Fruit fly (Drosophila melanogaster): ENCODE measurements around the gene CG42249.

CG42249 gene

DNA sequence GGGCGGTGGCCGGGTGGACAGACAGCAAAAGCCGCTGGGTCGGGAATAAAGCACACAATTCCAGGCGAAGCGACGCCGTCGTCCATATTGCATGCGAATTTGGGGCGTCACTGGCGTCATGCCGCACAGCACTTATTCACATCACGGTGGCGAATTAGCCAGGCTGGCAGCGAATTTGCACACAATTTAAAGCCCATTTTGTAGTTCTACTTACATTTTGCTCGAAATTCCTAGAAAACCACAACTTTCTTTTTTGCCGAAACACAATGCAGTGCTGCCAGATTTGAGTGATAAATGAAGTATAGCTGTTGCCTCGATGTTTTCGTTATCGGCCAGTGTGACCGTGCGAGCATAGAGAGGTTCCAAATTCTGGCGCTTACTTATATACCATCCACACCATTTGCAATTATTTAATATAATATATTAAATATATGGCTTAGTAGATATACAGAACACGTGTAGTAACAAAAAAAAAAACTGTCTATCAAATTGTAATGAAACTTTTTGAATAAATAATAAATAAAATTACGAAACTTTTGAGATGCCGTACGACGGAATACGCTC lies 52.3 kb downstream of the CG42249 start, which contains the start of gene Ran:
Ran (minus strand) TSS at position 445 of the 564 bp plus-strand sequence.
- TF ChIP-seq D1 (tag; optimal IDR thresholded peaks at IDR 0.05) (no peak), Pif1A (GFP tag; optimal IDR thresholded peaks at IDR 0.05) (no peak), CG8159 (tag; optimal IDR thresholded peaks at IDR 0.05) (no peak), CG17806 (tag; optimal IDR thresholded peaks at IDR 0.05) (no peak), gl (tag; optimal IDR thresholded peaks at IDR 0.05) (no peak), CG4496 (GFP tag; IDR thresholded peaks at IDR 0.05) (no peak)

dm6 chrX:11149201-11149600 lies 53.1 kb downstream of the CG42249 start, which contains the start of gene Lint-1:
TSS of gene Lint-1 (plus strand) at chrX:11149323.
- TF ChIP-seq CG32121 (GFP tag; IDR thresholded peaks at IDR 0.05) (0 out of 2 replicates have a peak, but pooled peaks have one; percentile 33), CG4496 (GFP tag; IDR thresholded peaks at IDR 0.05) (peak; percentile 52; the same call in 1 of the 3 replicates), CG12605 (GFP tag; IDR thresholded peaks at IDR 0.05) (no peak), Snoo (tag; optimal IDR thresholded peaks at IDR 0.05) (no peak), CG34367 (tag; optimal IDR thresholded peaks at IDR 0.05) (no peak), fd96Ca (GFP tag; IDR thresholded peaks at IDR 0.05) (0 out of 3 replicates have a peak, but pooled peaks have one; percentile 37), CG8301 (tag; optimal IDR thresholded peaks at IDR 0.05) (no peak), CG10348 (GFP tag; IDR thresholded peaks at IDR 0.05) (no peak), Pif1B (GFP tag; optimal IDR thresholded peaks at IDR 0.05) (no peak), gl (tag; optimal IDR thresholded peaks at IDR 0.05) (no peak), Ets98B (GFP tag; IDR thresholded peaks at IDR 0.05) (no peak), EcR (GFP tag; optimal IDR thresholded peaks at IDR 0.05) (no peak), CG9948 (tag; optimal IDR thresholded peaks at IDR 0.05) (no peak), CG8159 (tag; optimal IDR thresholded peaks at IDR 0.05) (peak; percentile 4)

DNA sequence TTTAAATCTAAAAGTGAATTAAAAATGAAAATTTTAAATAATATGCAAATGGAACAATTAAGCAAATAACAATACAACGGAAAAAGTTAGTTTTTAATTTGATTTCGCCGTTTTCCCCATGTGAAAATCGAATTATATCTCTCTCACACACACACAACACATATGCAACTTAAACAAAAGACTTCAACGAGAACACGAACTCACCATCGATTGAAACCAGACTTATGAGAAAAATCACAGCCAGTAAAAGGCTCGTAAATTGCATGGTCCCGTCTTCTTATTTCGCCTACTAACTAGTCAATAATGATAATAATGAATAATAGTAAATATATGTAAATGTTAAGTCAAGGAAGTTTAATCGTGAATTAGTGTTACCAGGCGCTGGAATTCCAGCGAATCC lies 57.3 kb downstream of the CG42249 start:
- TF ChIP-seq fd96Ca (GFP tag; IDR thresholded peaks at IDR 0.05) (no peak), CG13204 (GFP tag; optimal IDR thresholded peaks at IDR 0.05) (no peak), EcR (GFP tag; optimal IDR thresholded peaks at IDR 0.05) (peak; percentile 16), gl (tag; optimal IDR thresholded peaks at IDR 0.05) (no peak)

- no peak for TF ChIP-seq Pif1A (GFP tag; optimal IDR thresholded peaks at IDR 0.05)
- no peak for TF ChIP-seq CG8159 (tag; optimal IDR thresholded peaks at IDR 0.05)
- no peak for TF ChIP-seq Ets98B (GFP tag; IDR thresholded peaks at IDR 0.05)
- no peak for TF ChIP-seq fd96Ca (GFP tag; IDR thresholded peaks at IDR 0.05)
- no peak for TF ChIP-seq CG10348 (GFP tag; IDR thresholded peaks at IDR 0.05)
- TF ChIP-seq Snoo (tag; optimal IDR thresholded peaks at IDR 0.05): no peak
Measured at dm6 chrX:11153826-11154510, 57.9 kb downstream of the CG42249 start, which contains the start of the genes rtv and Dlic. TSS of gene rtv (minus strand) at chrX:11153990. TSS of gene Dlic (plus strand) at chrX:11154421.

DNA sequence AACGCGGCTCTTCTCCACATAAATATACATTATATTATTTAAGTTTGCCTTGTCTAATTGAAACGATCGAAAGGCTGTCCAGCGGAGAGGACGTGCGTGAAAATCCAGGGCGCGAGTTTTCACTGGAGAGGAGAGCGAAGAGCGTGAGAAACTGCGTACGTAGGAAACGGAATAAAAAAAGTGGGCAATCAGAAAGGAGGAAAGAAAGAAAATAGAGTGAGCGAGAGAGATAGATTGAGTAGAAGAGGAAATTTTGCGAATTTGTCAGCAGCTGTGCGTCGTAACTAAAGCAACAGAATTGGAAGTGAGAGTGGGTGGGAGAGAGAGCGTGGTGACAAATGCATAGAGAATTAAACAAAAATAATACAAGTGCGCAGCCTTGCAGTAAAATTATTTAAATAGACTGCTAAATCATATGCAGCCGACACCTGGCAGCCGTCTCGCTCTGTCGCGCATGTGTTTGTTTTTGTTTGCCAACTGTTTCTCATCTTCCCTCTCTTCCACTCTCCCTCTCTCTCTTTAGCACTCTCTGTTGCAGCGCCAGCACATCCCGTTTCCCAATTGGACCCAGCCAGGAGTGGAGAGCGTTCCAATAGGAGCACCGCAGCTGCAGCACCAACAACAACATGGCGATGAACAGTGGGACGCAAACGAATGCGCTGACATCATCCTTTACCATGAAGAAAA lies 58.6 kb downstream of the CG42249 start:
- TF ChIP-seq CG4496 (GFP tag; IDR thresholded peaks at IDR 0.05) (peak; percentile 46; the same call in 1 of the 3 replicates), CG8301 (tag; optimal IDR thresholded peaks at IDR 0.05) (no peak), gl (tag; optimal IDR thresholded peaks at IDR 0.05) (no peak), CG32121 (GFP tag; IDR thresholded peaks at IDR 0.05) (no peak), Ets98B (GFP tag; IDR thresholded peaks at IDR 0.05) (no peak; the same call in 1 of the 2 replicates), Snoo (tag; optimal IDR thresholded peaks at IDR 0.05) (no peak), CG8159 (tag; optimal IDR thresholded peaks at IDR 0.05) (no peak), Pif1B (GFP tag; optimal IDR thresholded peaks at IDR 0.05) (peak; percentile 7), CG13204 (GFP tag; optimal IDR thresholded peaks at IDR 0.05) (peak; percentile 45), D1 (tag; optimal IDR thresholded peaks at IDR 0.05) (no peak), rn (GFP tag; IDR thresholded peaks at IDR 0.05) (no peak), fd96Ca (GFP tag; IDR thresholded peaks at IDR 0.05) (peak; percentile 25; the same call in 1 of the 3 replicates), CG17806 (tag; optimal IDR thresholded peaks at IDR 0.05) (no peak), CG14655 (GFP tag; optimal IDR thresholded peaks at IDR 0.05) (peak; percentile 4), Pif1A (GFP tag; optimal IDR thresholded peaks at IDR 0.05) (no peak), EcR (GFP tag; optimal IDR thresholded peaks at IDR 0.05) (no peak), CG9948 (tag; optimal IDR thresholded peaks at IDR 0.05) (no peak), CG12605 (GFP tag; IDR thresholded peaks at IDR 0.05) (0 out of 2 replicates have a peak, but pooled peaks have one; percentile 11), CG10348 (GFP tag; IDR thresholded peaks at IDR 0.05) (no peak), CG15710 (tag; optimal IDR thresholded peaks at IDR 0.05) (no peak), CG34367 (tag; optimal IDR thresholded peaks at IDR 0.05) (no peak)

Measured in whole organism, pupa.